Worm (Caenorhabditis elegans): ENCODE measurements around the gene T02D1.4.

Gene T02D1.4

ce11 chrIV:17407025-17407424, 7.5 kb downstream of the T02D1.4 start, which contains the start of gene T02D1.7:
TSS of gene T02D1.7 (minus strand) at chrIV:17407125.
- no peak for TF ChIP-seq dpl-1 (GFP tag; optimal IDR thresholded peaks at IDR 0.05)
- TF ChIP-seq efl-1 (GFP tag; optimal IDR thresholded peaks at IDR 0.05) = no peak
- no peak for TF ChIP-seq hsf-1 (GFP tag; IDR thresholded peaks at IDR 0.05)
- no peak for TF ChIP-seq hlh-26 (GFP tag; conservative IDR thresholded peaks at IDR 0.05)
- no peak for TF ChIP-seq ztf-6 (GFP tag; IDR thresholded peaks at IDR 0.05)
- no peak for TF ChIP-seq aptf-2 (GFP tag; conservative IDR thresholded peaks at IDR 0.05)
- no peak for TF ChIP-seq hrde-1 (tag; optimal IDR thresholded peaks at IDR 0.05; ENCODE audit: borderline replicate concordance)
- no peak for TF ChIP-seq Y95B8A.8 (GFP tag; IDR thresholded peaks at IDR 0.05)

- TF ChIP-seq rcor-1 (GFP tag; IDR thresholded peaks at IDR 0.05) (no peak), F55B11.4 (tag; optimal IDR thresholded peaks at IDR 0.05; ENCODE audit: borderline replicate concordance, insufficient read depth) (no peak), snpc-3.4 (tag; optimal IDR thresholded peaks at IDR 0.05) (no peak), nhr-27 (tag; optimal IDR thresholded peaks at IDR 0.05) (no peak), hlh-26 (GFP tag; conservative IDR thresholded peaks at IDR 0.05) (no peak)
Observed at ce11 chrIV:17407491-17407890, 7.9 kb downstream of the T02D1.4 start, which contains the start of gene T02D1.9. TSS of gene T02D1.9 (minus strand) at chrIV:17407591.

DNA sequence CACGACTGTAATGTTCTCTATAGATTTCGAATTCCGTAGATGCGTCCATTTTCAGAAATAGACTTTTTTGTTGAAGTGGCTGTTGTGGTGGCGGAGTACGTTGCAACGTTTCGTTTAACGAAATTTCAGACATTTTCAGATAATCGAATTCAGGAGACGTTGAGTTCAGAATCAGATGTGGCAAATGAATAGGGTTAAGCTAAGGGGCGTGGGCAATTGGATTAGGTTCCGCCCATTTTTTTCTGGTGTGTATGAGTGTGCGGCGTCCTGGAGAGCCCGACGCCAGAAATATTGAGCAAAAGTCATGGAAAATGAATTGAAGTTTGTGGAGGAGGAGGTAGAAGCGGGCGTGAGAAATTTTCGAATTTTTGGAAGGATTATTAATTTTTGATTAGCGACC, 13.8 kb downstream of the T02D1.4 start:
- TF ChIP-seq B0261.1 (tag; optimal IDR thresholded peaks at IDR 0.05) = no peak
- TF ChIP-seq F49E8.2 (tag; optimal IDR thresholded peaks at IDR 0.05; ENCODE audit: insufficient read depth) = no peak
- TF ChIP-seq madf-10 (tag; optimal IDR thresholded peaks at IDR 0.05) = no peak
- TF ChIP-seq B0336.3 (GFP tag; IDR thresholded peaks at IDR 0.05) = no peak
- no peak for TF ChIP-seq lsl-1 (GFP tag; optimal IDR thresholded peaks at IDR 0.05)
- TF ChIP-seq ceh-58 (GFP tag; IDR thresholded peaks at IDR 0.05) = no peak
- TF ChIP-seq aptf-2 (GFP tag; conservative IDR thresholded peaks at IDR 0.05) = no peak
- no peak for TF ChIP-seq nhr-80 (tag; optimal IDR thresholded peaks at IDR 0.05)
- TF ChIP-seq F23B12.7 (tag; optimal IDR thresholded peaks at IDR 0.05; ENCODE audit: insufficient read depth) = no peak
- no peak for TF ChIP-seq sptf-2 (GFP tag; optimal IDR thresholded peaks at IDR 0.05)
- TF ChIP-seq Y95B8A.8 (GFP tag; IDR thresholded peaks at IDR 0.05) = no peak
- TF ChIP-seq F10E7.11 (tag; optimal IDR thresholded peaks at IDR 0.05) = no peak
- no peak for TF ChIP-seq chd-7 (tag; optimal IDR thresholded peaks at IDR 0.05)
- TF ChIP-seq snpc-4 (GFP tag; optimal IDR thresholded peaks at IDR 0.05) = no peak
- no peak for TF ChIP-seq snpc-4 (tag; optimal IDR thresholded peaks at IDR 0.05)
- TF ChIP-seq rcor-1 (GFP tag; IDR thresholded peaks at IDR 0.05) = no peak
- no peak for TF ChIP-seq ets-4 (GFP tag; optimal IDR thresholded peaks at IDR 0.05)
- TF ChIP-seq hlh-26 (GFP tag; conservative IDR thresholded peaks at IDR 0.05) = no peak
- TF ChIP-seq ztf-18 (tag; optimal IDR thresholded peaks at IDR 0.05) = no peak

ce11 chrIV:17417723-17418122, 18.2 kb downstream of the T02D1.4 start, which contains the start of gene npr-26:
TSS of gene npr-26 (minus strand) at chrIV:17417823.
- TF ChIP-seq bed-2 (GFP tag; IDR thresholded peaks at IDR 0.05) (no peak), hrde-1 (tag; optimal IDR thresholded peaks at IDR 0.05; ENCODE audit: borderline replicate concordance) (no peak)

DNA sequence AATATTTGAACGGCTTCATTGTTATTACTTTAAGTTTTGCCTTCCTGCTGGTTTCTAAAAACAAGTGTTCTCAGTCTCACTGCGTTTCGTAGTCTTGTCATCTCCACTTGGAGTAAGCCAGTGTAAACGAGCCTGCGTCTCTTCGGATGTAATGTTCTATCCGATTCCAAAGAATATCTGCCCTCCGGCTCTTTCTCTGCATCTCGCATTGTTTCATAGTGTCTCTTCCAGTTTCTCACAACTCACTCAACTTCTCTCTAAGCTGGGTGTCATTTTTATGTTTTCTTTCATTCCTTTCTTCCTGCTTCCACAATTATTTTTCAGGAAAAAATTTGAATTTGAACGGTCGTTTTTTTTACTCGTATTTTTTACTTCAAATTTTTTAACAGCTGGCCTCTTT, 27.4 kb downstream of the T02D1.4 start:
- TF ChIP-seq Y79H2A.3 (GFP tag; conservative IDR thresholded peaks at IDR 0.05) (no peak), F49E8.2 (tag; optimal IDR thresholded peaks at IDR 0.05; ENCODE audit: insufficient read depth) (no peak), lin-54 (GFP tag; optimal IDR thresholded peaks at IDR 0.05) (no peak), tbx-9 (tag; optimal IDR thresholded peaks at IDR 0.05; ENCODE audit: borderline replicate concordance) (no peak), ceh-40 (GFP tag; IDR thresholded peaks at IDR 0.05) (no peak), hmg-20 (GFP tag; IDR thresholded peaks at IDR 0.05) (no peak)
